Fruit fly (Drosophila melanogaster) whole organism, pupa: ENCODE data around the gene CG1785.

ENCODE experiments used
- CG10348 ChIP-seq: fragments of 200-800 bp; sonication (Bioruptor generic); IDR thresholded peaks from 2 replicates; pipeline ENCODE4 v1.3.6; 2022; ENCODE audit warnings: missing biosample characterization, missing genetic modification characterization
- CG12605 ChIP-seq: fragments of 200-800 bp; sonication (Bioruptor generic); IDR thresholded peaks from 2 replicates; pipeline ENCODE4 v1.3.6; 2022; ENCODE audit warnings: missing biosample characterization, missing genetic modification characterization
- CG13204 ChIP-seq: fragments of 200-800 bp; sonication (Bioruptor generic); optimal IDR thresholded peaks from 2 replicates; lab custom pipeline; 2018; ENCODE audit warnings: missing biosample characterization, mild to moderate bottlenecking, missing genetic modification characterization, moderate library complexity
- CG14655 ChIP-seq: fragments of 200-800 bp; sonication (Bioruptor generic); optimal IDR thresholded peaks from 3 replicates; lab custom pipeline; 2017; ENCODE audit warnings: mild to moderate bottlenecking, missing biosample characterization, missing genetic modification reagents, missing genetic modification characterization
- CG15710 ChIP-seq: fragments of 200-800 bp; sonication (Bioruptor generic); optimal IDR thresholded peaks from 2 replicates; lab custom pipeline; 2018; ENCODE audit warnings: missing biosample characterization, mild to moderate bottlenecking, missing genetic modification characterization, moderate library complexity
- CG17806 ChIP-seq: fragments of 200-800 bp; sonication (Bioruptor generic); optimal IDR thresholded peaks from 2 replicates; lab custom pipeline; 2018; ENCODE audit warnings: missing biosample characterization, mild to moderate bottlenecking, missing genetic modification characterization, moderate library complexity
- CG32121 ChIP-seq: fragments of 200-800 bp; sonication (Bioruptor generic); IDR thresholded peaks from 2 replicates; pipeline ENCODE4 v1.3.6; 2022; ENCODE audit warnings: missing biosample characterization, missing genetic modification characterization
- CG34367 ChIP-seq: fragments of 200-800 bp; sonication (Bioruptor generic); optimal IDR thresholded peaks from 2 replicates; lab custom pipeline; 2018; ENCODE audit warnings: missing biosample characterization, mild to moderate bottlenecking, missing genetic modification characterization
- CG4496 ChIP-seq: fragments of 200-800 bp; sonication (Bioruptor generic); IDR thresholded peaks from 3 replicates; pipeline ENCODE4 v1.3.6; 2022; ENCODE audit warnings: missing biosample characterization, missing genetic modification characterization
- CG8159 ChIP-seq: fragments of 200-800 bp; sonication (Bioruptor generic); optimal IDR thresholded peaks from 3 replicates; lab custom pipeline; 2018; ENCODE audit warnings: missing biosample characterization, mild to moderate bottlenecking, missing genetic modification characterization, moderate library complexity
- CG8301 ChIP-seq: fragments of 200-800 bp; sonication (Bioruptor generic); optimal IDR thresholded peaks from 2 replicates; lab custom pipeline; 2018; ENCODE audit warnings: missing biosample characterization, mild to moderate bottlenecking, missing genetic modification characterization
- CG9948 ChIP-seq: fragments of 200-800 bp; sonication (Bioruptor generic); optimal IDR thresholded peaks from 2 replicates; lab custom pipeline; 2018; ENCODE audit warnings: missing biosample characterization, mild to moderate bottlenecking, missing genetic modification characterization, moderate library complexity
- D1 ChIP-seq: fragments of 200-800 bp; sonication (Bioruptor generic); optimal IDR thresholded peaks from 2 replicates; lab custom pipeline; 2018; ENCODE audit warnings: missing biosample characterization, mild to moderate bottlenecking, missing genetic modification characterization, moderate library complexity
- EcR ChIP-seq: fragments of 200-800 bp; sonication (Bioruptor generic); optimal IDR thresholded peaks from 3 replicates; lab custom pipeline; 2019; ENCODE audit warnings: missing biosample characterization, missing genetic modification characterization, mild to moderate bottlenecking, moderate library complexity, missing genetic modification reagents
- Ets98B ChIP-seq: fragments of 200-800 bp; sonication (Bioruptor generic); IDR thresholded peaks from 2 replicates; pipeline ENCODE4 v1.3.6; 2022; ENCODE audit warnings: missing biosample characterization, missing genetic modification characterization
- Pif1A ChIP-seq: fragments of 200-800 bp; sonication (Bioruptor generic); optimal IDR thresholded peaks from 3 replicates; lab custom pipeline; 2016; ENCODE audit warnings: missing biosample characterization, missing genetic modification characterization
- Pif1B ChIP-seq: fragments of 200-800 bp; sonication (Bioruptor generic); optimal IDR thresholded peaks from 3 replicates; lab custom pipeline; 2016; ENCODE audit warnings: missing biosample characterization, missing genetic modification characterization
- Snoo ChIP-seq: fragments of 200-800 bp; sonication (Bioruptor generic); optimal IDR thresholded peaks from 3 replicates; lab custom pipeline; 2017; ENCODE audit warnings: missing biosample characterization, mild to moderate bottlenecking, missing genetic modification characterization, inconsistent platforms
- fd96Ca ChIP-seq: fragments of 200-800 bp; sonication (Bioruptor generic); IDR thresholded peaks from 3 replicates; pipeline ENCODE4 v1.3.6; 2022; ENCODE audit warnings: missing biosample characterization, missing genetic modification characterization
- gl ChIP-seq: fragments of 200-800 bp; sonication (Bioruptor generic); optimal IDR thresholded peaks from 2 replicates; lab custom pipeline; 2018; ENCODE audit warnings: missing biosample characterization, mild to moderate bottlenecking, missing genetic modification characterization
- rn ChIP-seq: fragments of 200-800 bp; sonication (Bioruptor generic); IDR thresholded peaks from 2 replicates; pipeline ENCODE4 v1.3.6; 2022; ENCODE audit warnings: missing biosample characterization, missing genetic modification characterization

The CG1785 gene

DNA sequence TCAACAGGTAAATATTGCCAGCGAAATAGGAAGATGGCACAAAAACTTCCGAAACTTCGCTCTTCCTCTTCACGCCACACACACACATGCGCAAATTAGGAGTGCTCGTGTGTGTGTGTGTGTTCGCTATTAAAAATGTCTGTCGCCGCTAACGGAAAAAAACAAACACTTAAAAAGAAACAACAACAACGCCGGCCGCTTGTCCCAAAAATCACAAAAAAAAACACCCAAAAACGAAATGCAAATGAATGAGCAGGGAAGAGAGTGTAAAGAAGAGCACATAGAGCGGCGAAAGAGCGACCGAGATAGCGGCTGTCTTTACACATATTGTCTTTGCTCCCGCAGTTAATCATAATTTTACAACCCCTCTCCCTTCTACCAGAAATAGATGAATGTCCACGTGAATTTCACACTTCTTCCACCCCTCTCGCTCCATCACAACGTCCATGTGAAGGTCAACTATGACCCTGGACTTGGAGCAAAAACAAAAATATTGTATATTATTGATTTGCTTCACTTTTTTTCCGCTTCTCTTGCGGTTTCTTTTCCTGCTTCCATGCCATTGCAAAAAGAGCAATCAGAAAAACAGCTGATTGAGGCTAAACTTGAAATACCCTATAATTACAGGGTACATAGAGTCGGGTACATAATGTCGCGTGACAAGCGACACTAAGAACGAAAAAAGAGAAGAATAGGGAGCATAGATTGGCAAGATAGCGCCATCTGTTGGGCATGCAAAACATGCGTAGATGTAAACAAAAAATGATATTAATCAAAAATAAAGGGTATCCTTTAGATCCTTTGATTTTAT is 32.7 kb upstream of the CG1785 start:
- TF ChIP-seq CG10348 (no peak), CG32121 (GFP tag; lab: Robert Waterston, UW) (peak; percentile 51), fd96Ca (no peak), CG8301 (tag; lab: Kevin White, UChicago) (no peak), CG12605 (GFP tag; lab: Robert Waterston, UW) (peak; percentile 26; the same call in 1 of the 2 replicates), Ets98B (peak; percentile 27; the same call in 1 of the 2 replicates), rn (no peak), CG4496 (GFP tag; lab: Robert Waterston, UW) (peak; percentile 37; the same call in 1 of the 3 replicates), Snoo (tag; lab: Kevin White, UChicago) (no peak), CG14655 (GFP tag; lab: Kevin White, UChicago) (no peak)

DNA sequence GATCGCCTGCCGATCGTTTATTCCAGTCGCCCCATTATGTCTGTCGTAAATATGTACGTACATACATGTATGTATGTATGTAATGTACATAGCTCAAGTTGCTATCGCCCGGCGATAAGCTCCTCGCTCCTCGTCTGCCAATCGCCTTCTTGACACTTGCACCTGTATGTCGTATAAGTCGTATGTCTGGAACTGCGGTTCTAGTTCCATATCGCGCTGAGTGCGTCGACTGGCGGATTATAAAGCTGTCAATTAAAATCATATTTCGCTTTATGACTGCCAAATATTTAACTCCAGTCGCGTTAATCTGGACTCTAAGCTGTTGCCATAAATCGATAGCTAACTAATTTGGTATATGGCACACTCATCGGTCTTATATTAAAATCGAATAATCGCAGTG is 29.3 kb upstream of the CG1785 start:
- TF ChIP-seq CG4496 (GFP tag; lab: Robert Waterston, UW) = 0 out of 3 replicates have a peak, but pooled peaks have one; percentile 15
- no peak for TF ChIP-seq Snoo (tag; lab: Kevin White, UChicago)
- TF ChIP-seq, all 21 proteins: peak for 1

DNA sequence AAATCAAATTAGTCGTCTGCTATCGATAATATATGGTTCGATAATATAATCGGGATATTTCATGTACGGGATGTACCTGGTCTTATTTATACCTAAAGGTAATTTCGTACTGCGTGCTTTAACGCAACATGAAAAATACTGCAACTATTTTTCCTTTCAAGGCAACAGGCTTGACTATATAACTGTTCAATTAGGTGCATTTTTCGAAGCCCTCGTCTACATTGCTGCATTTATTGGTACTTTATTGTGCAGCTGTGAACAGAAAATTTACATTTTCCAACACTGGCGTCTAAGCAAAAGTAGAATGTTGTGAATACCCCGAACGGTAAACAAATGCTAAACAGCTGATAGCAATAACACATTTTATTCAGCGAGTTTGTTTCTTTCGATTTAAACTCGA is 24.7 kb upstream of the CG1785 start, which contains the start of the genes Ppt1 and Ogg1:
Ppt1 (minus strand) TSS at position 225 of the 400 bp plus-strand sequence.
Ogg1 (plus strand) TSS at position 325 of the 400 bp plus-strand sequence.
- TF ChIP-seq CG14655 (GFP tag; lab: Kevin White, UChicago) (no peak), CG15710 (tag; lab: Kevin White, UChicago) (peak; percentile 44), rn (no peak), Pif1B (GFP tag; lab: Kevin White, UChicago) (no peak), Snoo (tag; lab: Kevin White, UChicago) (peak; percentile 39), CG13204 (GFP tag; lab: Kevin White, UChicago) (no peak), Ets98B (0 out of 2 replicates have a peak, but pooled peaks have one; percentile 16), D1 (tag; lab: Kevin White, UChicago) (no peak), CG9948 (peak; percentile 16), CG8159 (tag; lab: Kevin White, UChicago) (peak; percentile 46), CG34367 (peak; percentile 23), fd96Ca (no peak), CG12605 (GFP tag; lab: Robert Waterston, UW) (no peak), CG17806 (tag; lab: Kevin White, UChicago) (peak; percentile 27), EcR (GFP tag; lab: Kevin White, UChicago) (no peak), CG4496 (GFP tag; lab: Robert Waterston, UW) (peak; percentile 74), gl (tag; lab: Kevin White, UChicago) (no peak), Pif1A (peak; percentile 59), CG32121 (GFP tag; lab: Robert Waterston, UW) (no peak), CG8301 (tag; lab: Kevin White, UChicago) (peak; percentile 17), CG10348 (no peak)

DNA sequence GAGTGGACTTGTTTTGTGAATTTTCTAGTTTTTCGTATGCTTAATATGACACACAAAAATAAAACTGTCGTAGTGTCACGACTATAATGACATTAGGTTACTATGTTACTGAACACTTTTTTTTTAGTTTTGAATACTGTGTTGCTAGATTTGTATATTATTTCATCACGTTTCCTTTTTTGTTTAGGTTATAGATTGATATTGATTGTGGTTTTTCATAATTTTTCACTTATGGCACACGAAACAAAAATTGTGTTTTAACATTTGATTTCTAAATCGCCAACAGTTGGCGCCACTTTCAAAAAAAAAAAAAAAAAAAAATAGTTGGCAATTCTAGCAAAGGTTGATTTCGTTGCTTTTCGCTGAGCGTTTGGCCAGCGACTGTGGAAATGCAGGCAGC is 21.2 kb upstream of the CG1785 start, which contains the start of gene CG11294:
CG11294 (minus strand) TSS at position 101 of the 400 bp plus-strand sequence.
- TF ChIP-seq CG34367 (no peak), EcR (GFP tag; lab: Kevin White, UChicago) (no peak), Pif1A (no peak), CG14655 (GFP tag; lab: Kevin White, UChicago) (no peak), CG9948 (no peak), CG13204 (GFP tag; lab: Kevin White, UChicago) (no peak), CG10348 (no peak), D1 (tag; lab: Kevin White, UChicago) (no peak), Snoo (tag; lab: Kevin White, UChicago) (no peak), CG8159 (tag; lab: Kevin White, UChicago) (no peak), rn (no peak), Pif1B (GFP tag; lab: Kevin White, UChicago) (no peak), CG4496 (GFP tag; lab: Robert Waterston, UW) (no peak), CG15710 (tag; lab: Kevin White, UChicago) (no peak), Ets98B (no peak), fd96Ca (no peak), CG17806 (tag; lab: Kevin White, UChicago) (no peak), CG8301 (tag; lab: Kevin White, UChicago) (no peak)

DNA sequence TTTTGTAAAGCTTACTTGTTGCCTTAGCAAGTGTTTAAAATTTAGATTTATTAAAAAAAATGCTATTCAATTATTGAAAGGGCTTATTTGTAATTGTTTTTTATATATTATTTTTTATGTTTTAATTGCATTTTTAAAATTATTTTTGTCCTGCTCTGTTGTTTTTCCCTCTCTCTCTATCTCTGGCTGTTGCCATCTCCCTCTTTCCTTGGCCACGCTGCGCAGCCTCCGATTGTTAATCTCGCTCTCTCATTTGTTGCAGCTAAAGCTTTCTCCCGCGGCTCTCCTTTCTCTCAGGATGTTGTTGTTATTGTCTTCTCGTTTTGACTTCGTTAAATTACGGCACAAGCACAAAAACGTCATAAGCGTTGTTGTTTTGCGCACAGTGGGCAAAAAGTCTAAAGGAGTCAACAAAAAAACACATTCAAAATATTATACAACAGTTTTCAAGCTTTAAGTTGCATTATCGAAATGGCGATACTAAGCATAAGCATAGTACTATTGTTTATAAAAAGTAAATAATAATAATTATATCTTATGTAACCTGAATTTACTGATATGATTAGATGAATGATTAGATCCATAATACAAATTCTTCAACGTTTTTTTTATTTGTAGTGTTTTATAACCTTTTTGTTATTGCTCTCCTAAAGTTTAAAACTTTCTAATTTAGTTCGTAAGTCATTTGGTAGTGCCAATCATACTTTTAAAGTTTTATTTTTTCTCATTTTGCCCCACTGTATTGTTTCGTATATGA is 20.5 kb upstream of the CG1785 start:
- peak; percentile 36 for TF ChIP-seq CG8159 (tag; lab: Kevin White, UChicago)
- TF ChIP-seq EcR (GFP tag; lab: Kevin White, UChicago) = no peak
- TF ChIP-seq CG8301 (tag; lab: Kevin White, UChicago) = no peak
- TF ChIP-seq CG9948 = peak; percentile 1
